Fruit fly (Drosophila melanogaster) whole organism, adult: ENCODE data around the gene Samuel.

Experiments
- CG11617 ChIP-seq: fragments of 200-800 bp; sonication (Bioruptor generic); optimal IDR thresholded peaks from 2 replicates; lab custom pipeline; 2017; ENCODE audit warnings: mild to moderate bottlenecking, missing biosample characterization, missing genetic modification reagents, missing genetic modification characterization
- CG12768 ChIP-seq: fragments of 200-800 bp; sonication (Bioruptor generic); optimal IDR thresholded peaks from 2 replicates; lab custom pipeline; 2017; ENCODE audit warnings: missing biosample characterization, missing genetic modification characterization, mild to moderate bottlenecking, moderate library complexity, missing genetic modification reagents
- CG14711 ChIP-seq: fragments of 200-800 bp; sonication (Bioruptor generic); optimal IDR thresholded peaks from 2 replicates; lab custom pipeline; 2018; ENCODE audit warnings: missing biosample characterization, mild to moderate bottlenecking, missing genetic modification characterization, moderate library complexity
- CG1620 ChIP-seq: fragments of 200-800 bp; sonication (Bioruptor generic); optimal IDR thresholded peaks from 2 replicates; lab custom pipeline; 2016; ENCODE audit warnings: missing biosample characterization, missing genetic modification characterization
- CG33017 ChIP-seq: fragments of 200-800 bp; sonication (Bioruptor generic); optimal IDR thresholded peaks from 2 replicates; lab custom pipeline; 2018; ENCODE audit warnings: missing biosample characterization, mild to moderate bottlenecking, missing genetic modification characterization, moderate library complexity
- CG5204 ChIP-seq: fragments of 200-800 bp; sonication (Bioruptor generic); optimal IDR thresholded peaks from 2 replicates; lab custom pipeline; 2016; ENCODE audit warnings: missing biosample characterization, missing genetic modification characterization
- CG7045 ChIP-seq: fragments of 200-800 bp; sonication (Bioruptor generic); optimal IDR thresholded peaks from 2 replicates; lab custom pipeline; 2017; ENCODE audit warnings: missing biosample characterization, mild to moderate bottlenecking, missing genetic modification characterization
- CG7101 ChIP-seq: fragments of 200-800 bp; sonication (Bioruptor generic); optimal IDR thresholded peaks from 2 replicates; lab custom pipeline; 2018; ENCODE audit warnings: missing biosample characterization, mild to moderate bottlenecking, missing genetic modification characterization, moderate library complexity
- Clk ChIP-seq: fragments of 200-800 bp; sonication (Bioruptor generic); optimal IDR thresholded peaks from 2 replicates; lab custom pipeline; 2017; ENCODE audit warnings: missing biosample characterization, missing genetic modification characterization
- Crg-1 ChIP-seq: fragments of 200-800 bp; sonication (Bioruptor generic); optimal IDR thresholded peaks from 2 replicates; lab custom pipeline; 2016; ENCODE audit warnings: missing biosample characterization, missing genetic modification characterization
- Hr96 ChIP-seq: fragments of 200-800 bp; sonication (Bioruptor generic); optimal IDR thresholded peaks from 2 replicates; lab custom pipeline; 2016; ENCODE audit warnings: missing biosample characterization, missing genetic modification characterization
- Mnt ChIP-seq: fragments of 200-800 bp; sonication (Bioruptor generic); optimal IDR thresholded peaks from 2 replicates; lab custom pipeline; 2016; ENCODE audit warnings: missing biosample characterization, mild to moderate bottlenecking, missing genetic modification characterization
- bab1 ChIP-seq: fragments of 200-800 bp; sonication (Bioruptor generic); optimal IDR thresholded peaks from 3 replicates; lab custom pipeline; 2019; ENCODE audit warnings: missing biosample characterization, mild to moderate bottlenecking, missing genetic modification characterization, moderate library complexity
- cic ChIP-seq: fragments of 200-800 bp; sonication (Bioruptor generic); optimal IDR thresholded peaks from 2 replicates; lab custom pipeline; 2017; ENCODE audit warnings: missing biosample characterization, mild to moderate bottlenecking, missing genetic modification characterization, moderate library complexity
- cnc ChIP-seq, 2 experiments: fragments of >200 bp; optimal IDR thresholded peaks; 2 replicates each; lab custom pipeline; 2017
- kay ChIP-seq: fragments of 200-800 bp; sonication (Bioruptor generic); peaks from one replicate; lab custom pipeline; 2016; ENCODE audit warnings: missing biosample characterization, missing genetic modification characterization, borderline replicate concordance
- ovo ChIP-seq: fragments of 200-800 bp; sonication (Bioruptor generic); optimal IDR thresholded peaks from 2 replicates; lab custom pipeline; 2016; ENCODE audit warnings: missing biosample characterization, missing genetic modification characterization
- pad ChIP-seq: fragments of 200-800 bp; sonication (Bioruptor generic); optimal IDR thresholded peaks from 3 replicates; lab custom pipeline; 2017; ENCODE audit warnings: missing biosample characterization, missing genetic modification characterization, mild to moderate bottlenecking, moderate library complexity, missing genetic modification reagents
- tj ChIP-seq: fragments of 200-800 bp; sonication (Bioruptor generic); optimal IDR thresholded peaks from 3 replicates; lab custom pipeline; 2017; ENCODE audit warnings: missing biosample characterization, mild to moderate bottlenecking, missing genetic modification characterization, moderate library complexity
- toe ChIP-seq: fragments of 200-800 bp; sonication (Bioruptor generic); optimal IDR thresholded peaks from 2 replicates; lab custom pipeline; 2016; ENCODE audit warnings: missing biosample characterization, missing genetic modification characterization

Gene Samuel

dm6 chr2L:11052493-11052788 is 14.4 kb downstream of the Samuel start:
- no peak for TF ChIP-seq pad (GFP tag; lab: Kevin White, UChicago)
- TF ChIP-seq Hr96: no peak
- TF ChIP-seq cic (GFP tag; lab: Kevin White, UChicago): no peak
- no peak for TF ChIP-seq CG7045
- TF ChIP-seq ovo (GFP tag; lab: Kevin White, UChicago): no peak

- TF ChIP-seq cic (GFP tag; lab: Kevin White, UChicago): no peak
- no peak for TF ChIP-seq CG7045
- no peak for TF ChIP-seq cnc (optimal IDR thresholded peaks at IDR 0.05; lab: Kevin White, UChicago)
- no peak for TF ChIP-seq bab1 (GFP tag; lab: Kevin White, UChicago)
- TF ChIP-seq Clk (GFP tag; lab: Kevin White, UChicago): no peak
- TF ChIP-seq ovo (GFP tag; lab: Kevin White, UChicago): no peak
- TF ChIP-seq toe (GFP tag; lab: Kevin White, UChicago): no peak
- no peak for TF ChIP-seq CG11617 (GFP tag; lab: Kevin White, UChicago)
- TF ChIP-seq pad (GFP tag; lab: Kevin White, UChicago): no peak
- TF ChIP-seq CG5204 (GFP tag; lab: Kevin White, UChicago): no peak
- TF ChIP-seq Hr96: no peak
- no peak for TF ChIP-seq CG12768
- TF ChIP-seq Mnt: no peak
- TF ChIP-seq tj (GFP tag; lab: Kevin White, UChicago): no peak
- no peak for TF ChIP-seq Crg-1 (GFP tag; lab: Kevin White, UChicago)
- no peak for TF ChIP-seq CG33017 (tag; lab: Kevin White, UChicago)
- TF ChIP-seq kay (GFP tag; lab: Kevin White, UChicago): no peak
- no peak for TF ChIP-seq CG14711
- TF ChIP-seq CG7101 (tag; lab: Kevin White, UChicago): no peak
- TF ChIP-seq CG1620 (GFP tag; lab: Kevin White, UChicago): no peak
These were observed 14.9 kb downstream of the Samuel start for dm6 chr2L:11051644-11052492.

- TF ChIP-seq CG11617 (GFP tag; lab: Kevin White, UChicago) (no peak), ovo (GFP tag; lab: Kevin White, UChicago) (no peak), CG5204 (GFP tag; lab: Kevin White, UChicago) (no peak), cnc (optimal IDR thresholded peaks at IDR 0.05; lab: Kevin White, UChicago) (no peak), Clk (GFP tag; lab: Kevin White, UChicago) (no peak), toe (GFP tag; lab: Kevin White, UChicago) (no peak), tj (GFP tag; lab: Kevin White, UChicago) (peak; percentile 89), Crg-1 (GFP tag; lab: Kevin White, UChicago) (no peak)
These were observed 17.1 kb downstream of the Samuel start for dm6 chr2L:11049723-11050122.

dm6 chr2L:11048307-11048706 is 18.5 kb downstream of the Samuel start:
- no peak for TF ChIP-seq CG7045
- TF ChIP-seq pad (GFP tag; lab: Kevin White, UChicago): no peak
- TF ChIP-seq cnc (optimal IDR thresholded peaks at IDR 0.05; lab: Kevin White, UChicago): no peak
- no peak for TF ChIP-seq ovo (GFP tag; lab: Kevin White, UChicago)
- no peak for TF ChIP-seq Hr96
- TF ChIP-seq cic (GFP tag; lab: Kevin White, UChicago): no peak
- TF ChIP-seq CG14711: no peak
- TF ChIP-seq CG1620 (GFP tag; lab: Kevin White, UChicago): no peak
- no peak for TF ChIP-seq CG7101 (tag; lab: Kevin White, UChicago)
- no peak for TF ChIP-seq Clk (GFP tag; lab: Kevin White, UChicago)
- TF ChIP-seq tj (GFP tag; lab: Kevin White, UChicago): no peak
- TF ChIP-seq CG11617 (GFP tag; lab: Kevin White, UChicago): no peak
- no peak for TF ChIP-seq kay (GFP tag; lab: Kevin White, UChicago)
- no peak for TF ChIP-seq Crg-1 (GFP tag; lab: Kevin White, UChicago)
- TF ChIP-seq bab1 (GFP tag; lab: Kevin White, UChicago): no peak
- no peak for TF ChIP-seq toe (GFP tag; lab: Kevin White, UChicago)
- TF ChIP-seq Mnt: no peak
- no peak for TF ChIP-seq CG5204 (GFP tag; lab: Kevin White, UChicago)

- TF ChIP-seq cnc (optimal IDR thresholded peaks at IDR 0.05; lab: Kevin White, UChicago) (no peak), Crg-1 (GFP tag; lab: Kevin White, UChicago) (no peak), CG7101 (tag; lab: Kevin White, UChicago) (no peak), CG1620 (GFP tag; lab: Kevin White, UChicago) (no peak), CG14711 (no peak), CG11617 (GFP tag; lab: Kevin White, UChicago) (no peak), toe (GFP tag; lab: Kevin White, UChicago) (no peak), kay (GFP tag; lab: Kevin White, UChicago) (no peak), tj (GFP tag; lab: Kevin White, UChicago) (no peak), cic (GFP tag; lab: Kevin White, UChicago) (no peak), CG7045 (no peak), pad (GFP tag; lab: Kevin White, UChicago) (no peak), bab1 (GFP tag; lab: Kevin White, UChicago) (no peak), Clk (GFP tag; lab: Kevin White, UChicago) (no peak), Mnt (no peak), CG12768 (no peak), CG33017 (tag; lab: Kevin White, UChicago) (no peak), ovo (GFP tag; lab: Kevin White, UChicago) (no peak), Hr96 (no peak), CG5204 (GFP tag; lab: Kevin White, UChicago) (no peak)
These were observed 20.7 kb downstream of the Samuel start for dm6 chr2L:11046051-11046450.
